Fruit fly (Drosophila melanogaster) Kc167 (cell line): ENCODE measurements around the gene CG9733.

Experiments
- Sin3A ChIP-seq: fragments of >200 bp; optimal IDR thresholded peaks from 2 replicates; lab custom pipeline; 2018; ENCODE audit warnings: missing external identifiers
- h ChIP-seq: fragments of >200 bp; optimal IDR thresholded peaks from 3 replicates; lab custom pipeline; 2018; ENCODE audit warnings: missing external identifiers
- psq ChIP-seq: fragments of >200 bp; optimal IDR thresholded peaks from 2 replicates; lab custom pipeline; 2017; ENCODE audit warnings: missing external identifiers

DNA sequence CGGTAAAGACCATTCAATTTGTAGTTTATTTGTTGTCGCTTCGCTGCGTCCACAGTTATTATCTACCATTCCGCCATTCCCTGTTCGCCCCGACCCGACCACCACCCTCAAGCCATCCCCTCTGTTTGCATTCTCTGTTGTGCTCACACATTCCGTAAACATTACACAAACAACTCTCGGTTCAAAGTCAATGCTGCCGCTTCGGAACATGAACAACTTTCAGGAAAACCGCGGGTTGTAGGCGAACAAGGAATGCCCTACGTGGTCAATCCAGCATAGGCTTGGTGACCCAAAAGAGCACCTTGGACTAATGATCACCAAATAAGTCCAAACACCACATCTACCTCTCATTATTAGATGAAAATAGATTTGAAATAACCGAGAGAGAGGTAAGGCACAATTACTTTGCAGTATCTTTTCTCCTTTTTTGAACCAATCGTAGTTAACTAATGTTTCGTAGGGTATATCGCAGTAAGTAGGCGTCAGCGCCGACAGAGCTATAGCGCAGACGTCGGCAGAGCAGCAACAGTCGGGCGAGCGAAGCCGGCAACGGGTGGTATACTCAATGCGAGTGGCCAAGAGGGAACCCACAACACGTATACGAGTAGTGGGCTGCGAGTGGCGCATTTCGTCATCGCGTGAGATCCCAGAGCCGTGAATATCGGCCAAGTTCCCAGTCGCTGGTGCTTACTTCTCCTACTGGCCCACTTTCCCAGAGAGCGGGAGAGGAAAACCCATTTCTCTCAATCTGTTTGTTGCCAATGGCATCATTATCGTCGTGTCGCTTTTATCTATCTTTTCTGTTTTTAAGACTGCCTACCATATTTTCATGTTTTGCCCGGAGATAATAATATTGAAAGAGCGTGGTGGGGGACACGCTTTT lies 43.2 kb downstream of the CG9733 start:
- TF ChIP-seq h (lab: Kevin White, UChicago) (no peak), psq (lab: Kevin White, UChicago) (no peak), Sin3A (no peak)
